Worm (Caenorhabditis elegans): Measurements from ENCODE around the gene ZK1010.8.
A peak's percentile ranks its signal among the peaks of the same experiment; 100 is the strongest.

The ZK1010.8 gene

DNA sequence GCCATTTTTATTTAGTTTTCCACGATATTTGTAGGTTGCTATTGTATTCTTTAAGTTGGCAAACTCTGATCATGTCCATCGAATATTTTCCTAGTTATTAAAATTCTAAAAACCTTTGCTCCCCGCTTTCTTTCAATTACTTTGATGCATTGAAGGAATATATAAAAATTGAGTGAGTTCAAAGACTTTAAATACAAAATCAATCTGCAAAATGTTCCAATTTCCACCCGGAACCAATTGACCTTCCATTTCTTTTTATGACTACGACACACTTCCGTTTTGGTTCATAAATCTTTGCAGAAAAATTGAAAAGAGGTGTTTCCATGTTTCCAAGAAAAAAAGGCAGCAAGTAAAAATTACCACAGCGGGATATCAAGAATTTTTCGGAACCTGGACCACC lies 39.3 kb upstream of the ZK1010.8 start, which contains the start of gene F54F12.2:
TSS of gene F54F12.2 (plus strand) at position 301 of the 400 bp plus-strand sequence.
- TF ChIP-seq nhr-6 (tag; optimal IDR thresholded peaks at IDR 0.05) (no peak), nhr-10 (tag; optimal IDR thresholded peaks at IDR 0.05) (no peak), nhr-48 (tag; optimal IDR thresholded peaks at IDR 0.05) (no peak), zip-11 (GFP tag; IDR thresholded peaks at IDR 0.05) (no peak), egl-27 (tag; optimal IDR thresholded peaks at IDR 0.05) (no peak)

DNA sequence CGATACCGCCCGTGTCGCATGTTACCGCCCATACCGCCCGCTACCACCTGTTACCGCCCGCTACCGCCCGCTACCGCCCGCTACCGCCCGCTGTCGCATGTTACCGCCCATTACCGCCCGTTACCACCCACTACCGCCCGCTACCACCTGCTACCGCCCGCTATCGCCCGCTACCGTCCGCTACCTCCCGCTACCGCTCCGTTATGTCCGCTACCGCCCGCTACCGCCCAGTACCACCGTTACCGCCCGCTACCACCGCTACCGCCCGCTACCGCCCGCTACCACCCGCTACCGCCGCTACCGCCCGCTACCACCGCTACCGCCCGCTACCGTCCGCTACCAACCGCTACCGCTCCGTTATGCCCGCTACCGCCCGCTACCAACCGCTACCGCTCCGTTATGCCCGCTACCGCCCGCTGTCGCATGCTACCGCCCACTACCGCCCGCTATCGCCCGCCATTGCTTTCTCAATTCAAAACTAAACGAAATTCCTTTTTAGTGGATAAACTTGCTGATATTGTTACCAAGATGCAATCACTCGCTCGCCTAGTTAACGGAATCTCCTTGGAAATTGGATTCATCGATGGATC lies 32.1 kb upstream of the ZK1010.8 start:
- no peak for TF ChIP-seq ceh-44 (GFP tag; IDR thresholded peaks at IDR 0.05)
- TF ChIP-seq ces-1 (GFP tag; optimal IDR thresholded peaks at IDR 0.05): no peak
- TF ChIP-seq T26A8.4 (GFP tag; IDR thresholded peaks at IDR 0.05): no peak
- peak; percentile 60 for TF ChIP-seq egl-43 (GFP tag; IDR thresholded peaks at IDR 0.05)
- TF ChIP-seq D1046.2 (GFP tag; IDR thresholded peaks at IDR 0.05): peak; percentile 41; the same call in 1 of the 2 replicates
- no peak for TF ChIP-seq zag-1 (tag; optimal IDR thresholded peaks at IDR 0.05)
- no peak for TF ChIP-seq nhr-48 (tag; optimal IDR thresholded peaks at IDR 0.05)
- TF ChIP-seq lin-13 (GFP tag; optimal IDR thresholded peaks at IDR 0.05): no peak
- TF ChIP-seq F37D6.2 (tag; optimal IDR thresholded peaks at IDR 0.05): no peak
- no peak for TF ChIP-seq unc-62 (GFP tag; optimal IDR thresholded peaks at IDR 0.05 in 1 of 2)
- TF ChIP-seq unc-62 (tag; optimal IDR thresholded peaks at IDR 0.05): no peak
- TF ChIP-seq jun-1 (tag; optimal IDR thresholded peaks at IDR 0.05): no peak
- no peak for TF ChIP-seq pha-4 (GFP tag; IDR thresholded peaks at IDR 0.05)
- TF ChIP-seq pha-4 (tag; optimal IDR thresholded peaks at IDR 0.05): no peak
- peak; percentile 54; the same call in 1 of the 2 replicates for TF ChIP-seq php-3 (GFP tag; IDR thresholded peaks at IDR 0.05)
- 0 out of 2 replicates have a peak, but pooled peaks have one; percentile 20 for TF ChIP-seq snpc-1.2 (GFP tag; IDR thresholded peaks at IDR 0.05)
- TF ChIP-seq tag-97 (GFP tag; IDR thresholded peaks at IDR 0.05): no peak
- 0 out of 2 replicates have a peak, but pooled peaks have one; percentile 29 for TF ChIP-seq Y48G9A.11 (GFP tag; IDR thresholded peaks at IDR 0.05)
- no peak for TF ChIP-seq ZK337.2 (GFP tag; IDR thresholded peaks at IDR 0.05)
- 0 out of 2 replicates have a peak, but pooled peaks have one; percentile 33 for TF ChIP-seq F44E2.7 (GFP tag; IDR thresholded peaks at IDR 0.05)
- no peak for TF ChIP-seq lin-39 (tag; optimal IDR thresholded peaks at IDR 0.05)
- no peak for TF ChIP-seq zip-2 (tag; optimal IDR thresholded peaks at IDR 0.05)
- peak; percentile 80 for TF ChIP-seq aha-1 (tag)
- no peak for TF ChIP-seq ceh-20 (GFP tag; IDR thresholded peaks at IDR 0.05)
- TF ChIP-seq set-16 (GFP tag; IDR thresholded peaks at IDR 0.05): peak; percentile 99
- TF ChIP-seq saeg-2 (GFP tag; IDR thresholded peaks at IDR 0.05): 0 out of 2 replicates have a peak, but pooled peaks have one; percentile 6
- 0 out of 2 replicates have a peak, but pooled peaks have one; percentile 7 for TF ChIP-seq tra-1 (GFP tag; IDR thresholded peaks at IDR 0.05)
- peak; percentile 68; the same call in 1 of the 2 replicates for TF ChIP-seq dmd-8 (GFP tag; IDR thresholded peaks at IDR 0.05)

DNA sequence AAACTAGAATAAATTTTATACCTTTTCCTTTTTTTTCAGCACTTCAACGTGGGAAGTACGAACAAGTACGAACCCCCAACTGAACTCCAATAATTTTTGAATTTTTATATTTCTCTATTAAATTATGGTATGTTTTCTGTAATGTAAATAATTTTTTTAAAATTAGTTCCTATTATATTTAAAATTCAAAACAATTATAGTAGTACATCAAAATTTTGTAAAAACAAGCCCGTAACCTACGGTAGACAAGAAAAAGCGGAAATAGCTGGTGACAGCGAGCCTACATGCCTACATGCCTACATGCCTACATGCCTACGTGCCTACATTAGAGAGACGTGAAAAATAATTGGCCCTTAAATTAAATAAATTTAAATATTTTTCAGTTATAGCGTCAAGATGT lies 31.2 kb upstream of the ZK1010.8 start, which contains the start of gene F14F7.5:
TSS of gene F14F7.5 (plus strand) at position 301 of the 400 bp plus-strand sequence.
- TF ChIP-seq ama-1 (optimal IDR thresholded peaks at IDR 0.05) (no peak), nhr-77 (tag; optimal IDR thresholded peaks at IDR 0.05) (no peak), set-16 (GFP tag; IDR thresholded peaks at IDR 0.05) (no peak), mxl-3 (GFP tag; optimal IDR thresholded peaks at IDR 0.05) (no peak), lin-15B (tag; optimal IDR thresholded peaks at IDR 0.05) (no peak), nhr-111 (GFP tag; optimal IDR thresholded peaks at IDR 0.05) (no peak), ZK546.5 (tag; optimal IDR thresholded peaks at IDR 0.05) (no peak), arid-1 (GFP tag; conservative IDR thresholded peaks at IDR 0.05) (no peak), spr-1 (tag; optimal IDR thresholded peaks at IDR 0.05) (no peak), skn-1 (tag; optimal IDR thresholded peaks at IDR 0.05) (no peak), F10B5.3 (tag; optimal IDR thresholded peaks at IDR 0.05) (no peak), zfp-2 (tag; optimal IDR thresholded peaks at IDR 0.05) (no peak), snpc-4 (tag; optimal IDR thresholded peaks at IDR 0.05) (no peak), lir-3 (tag; optimal IDR thresholded peaks at IDR 0.05) (no peak), attf-4 (tag; optimal IDR thresholded peaks at IDR 0.05) (no peak), nhr-237 (tag; optimal IDR thresholded peaks at IDR 0.05) (no peak), T26A8.4 (GFP tag; IDR thresholded peaks at IDR 0.05) (no peak), F44E2.7 (GFP tag; IDR thresholded peaks at IDR 0.05) (no peak), ceh-20 (GFP tag; IDR thresholded peaks at IDR 0.05) (no peak), dve-1 (tag; optimal IDR thresholded peaks at IDR 0.05; ENCODE audit: insufficient read depth) (no peak)
